Fruit fly (Drosophila melanogaster) whole organism, embryonic: Measurements from ENCODE around the gene CG18234.

Source experiments
- Bgb ChIP-seq: fragments of 200-800 bp; sonication (Bioruptor generic); IDR thresholded peaks from 2 replicates; pipeline ENCODE4 v1.3.6; 2022; ENCODE audit warnings: missing biosample characterization, missing genetic modification characterization; ENCODE audit not compliant: partially characterized antibody
- CG10209 ChIP-seq: fragments of 200-800 bp; sonication (Bioruptor generic); optimal IDR thresholded peaks from 3 replicates; lab custom pipeline; 2017; ENCODE audit warnings: missing biosample characterization, mild to moderate bottlenecking, missing genetic modification characterization, missing genetic modification reagents
- CG10267 ChIP-seq: fragments of 200-800 bp; sonication (Bioruptor generic); optimal IDR thresholded peaks from 2 replicates; lab custom pipeline; 2018; ENCODE audit warnings: missing biosample characterization, mild to moderate bottlenecking, missing genetic modification characterization, moderate library complexity
- CG13296 ChIP-seq: fragments of 200-800 bp; sonication (Bioruptor generic); optimal IDR thresholded peaks from 3 replicates; lab custom pipeline; 2018; ENCODE audit warnings: missing biosample characterization, mild to moderate bottlenecking, missing genetic modification characterization
- CG17912 ChIP-seq: fragments of 200-800 bp; sonication (Bioruptor generic); optimal IDR thresholded peaks from 2 replicates; lab custom pipeline; 2018; ENCODE audit warnings: missing biosample characterization, mild to moderate bottlenecking, missing genetic modification characterization
- CG2712 ChIP-seq: fragments of 200-800 bp; optimal IDR thresholded peaks from 3 replicates; lab custom pipeline; 2019; ENCODE audit warnings: missing biosample characterization, mild to moderate bottlenecking, missing genetic modification characterization, moderate library complexity
- CG30403 ChIP-seq: fragments of 200-800 bp; sonication (Bioruptor generic); optimal IDR thresholded peaks from 3 replicates; lab custom pipeline; 2016; ENCODE audit warnings: missing biosample characterization, missing genetic modification characterization
- CG32767 ChIP-seq: fragments of 200-800 bp; sonication (Bioruptor generic); IDR thresholded peaks from 2 replicates; pipeline ENCODE4 v1.3.6; 2022; ENCODE audit warnings: missing biosample characterization, missing genetic modification characterization
- CG33213 ChIP-seq: fragments of 200-800 bp; sonication (Bioruptor generic); optimal IDR thresholded peaks from 3 replicates; lab custom pipeline; 2016; ENCODE audit warnings: missing biosample characterization, missing genetic modification characterization
- CG3838 ChIP-seq: fragments of 200-800 bp; sonication (Bioruptor generic); optimal IDR thresholded peaks from 3 replicates; lab custom pipeline; 2016; ENCODE audit warnings: missing biosample characterization, missing genetic modification characterization
- CG3847 ChIP-seq: fragments of 200-800 bp; sonication (Bioruptor generic); IDR thresholded peaks from 2 replicates; pipeline ENCODE4 v1.3.6; 2022; ENCODE audit warnings: missing biosample characterization, missing genetic modification characterization
- CG4820 ChIP-seq: fragments of 200-800 bp; sonication (Bioruptor generic); optimal IDR thresholded peaks from 3 replicates; lab custom pipeline; 2016; ENCODE audit warnings: missing biosample characterization, missing genetic modification characterization
- CG7839 ChIP-seq: fragments of 200-800 bp; sonication (Bioruptor generic); optimal IDR thresholded peaks from 3 replicates; lab custom pipeline; 2018; ENCODE audit warnings: missing biosample characterization, mild to moderate bottlenecking, missing genetic modification characterization, moderate library complexity
- CG8388 ChIP-seq: fragments of 200-800 bp; sonication (Bioruptor generic); optimal IDR thresholded peaks from 2 replicates; lab custom pipeline; 2019; ENCODE audit warnings: missing biosample characterization, mild to moderate bottlenecking, missing genetic modification characterization, moderate library complexity
- CG9437 ChIP-seq: fragments of 200-800 bp; sonication (Bioruptor generic); optimal IDR thresholded peaks from 2 replicates; lab custom pipeline; 2018; ENCODE audit warnings: missing biosample characterization, mild to moderate bottlenecking, missing genetic modification characterization
- CG9609 ChIP-seq: fragments of 200-800 bp; sonication (Bioruptor generic); optimal IDR thresholded peaks from 3 replicates; lab custom pipeline; 2016; ENCODE audit warnings: missing biosample characterization, missing genetic modification characterization
- CG9932 ChIP-seq: fragments of 200-800 bp; sonication (Bioruptor generic); IDR thresholded peaks from 2 replicates; pipeline ENCODE4 v1.3.6; 2022; ENCODE audit warnings: missing biosample characterization, missing genetic modification characterization
- CrebB ChIP-seq: fragments of 200-800 bp; sonication (Bioruptor generic); optimal IDR thresholded peaks from 3 replicates; lab custom pipeline; 2018; ENCODE audit warnings: missing biosample characterization, mild to moderate bottlenecking, missing genetic modification characterization
- Dek ChIP-seq: fragments of 200-800 bp; sonication (Bioruptor generic); optimal IDR thresholded peaks from 3 replicates; lab custom pipeline; 2019; ENCODE audit warnings: missing biosample characterization, mild to moderate bottlenecking, missing genetic modification characterization, moderate library complexity
- Dfd ChIP-seq, 2 experiments: fragments of >200 bp; optimal IDR thresholded peaks; 2 replicates each; lab custom pipeline; 2017; ENCODE audit warnings: missing biosample characterization in 2 of 2, missing genetic modification characterization in 2 of 2
- Dref ChIP-seq: fragments of 200-800 bp; sonication (Bioruptor generic); IDR thresholded peaks from 2 replicates; pipeline ENCODE4 v1.3.6; 2022; ENCODE audit warnings: missing biosample characterization, missing genetic modification characterization
- Drgx ChIP-seq: fragments of 200-800 bp; sonication (Bioruptor generic); IDR thresholded peaks from 2 replicates; pipeline ENCODE4 v1.3.6; 2022; ENCODE audit warnings: missing biosample characterization, missing genetic modification characterization
- E2f2 ChIP-seq: fragments of 200-800 bp; sonication (Bioruptor generic); IDR thresholded peaks from 2 replicates; pipeline ENCODE4 v1.3.6; 2022; ENCODE audit warnings: missing biosample characterization, missing genetic modification characterization
- Gug ChIP-seq: fragments of 200-800 bp; sonication (Bioruptor generic); IDR thresholded peaks from 4 replicates; pipeline ENCODE4 v1.3.6; 2022; ENCODE audit warnings: missing biosample characterization, missing genetic modification characterization
- HLH54F ChIP-seq: fragments of 200-800 bp; sonication (Bioruptor generic); optimal IDR thresholded peaks from 3 replicates; lab custom pipeline; 2016; ENCODE audit warnings: missing biosample characterization, missing genetic modification characterization
- Hey ChIP-seq: fragments of 200-800 bp; sonication (Bioruptor generic); optimal IDR thresholded peaks from 3 replicates; lab custom pipeline; 2018; ENCODE audit warnings: missing biosample characterization, mild to moderate bottlenecking, missing genetic modification characterization
- NC2α ChIP-seq: fragments of 200-800 bp; sonication (Bioruptor generic); optimal IDR thresholded peaks from 2 replicates; lab custom pipeline; 2016; ENCODE audit warnings: missing biosample characterization, missing genetic modification characterization
- Nf-YB ChIP-seq: fragments of 200-800 bp; sonication (Bioruptor generic); optimal IDR thresholded peaks from 3 replicates; lab custom pipeline; 2019; ENCODE audit warnings: missing biosample characterization, mild to moderate bottlenecking, missing genetic modification characterization, moderate library complexity
- NfI ChIP-seq: fragments of 200-800 bp; sonication (Bioruptor generic); optimal IDR thresholded peaks from 3 replicates; lab custom pipeline; 2018; ENCODE audit warnings: missing biosample characterization, mild to moderate bottlenecking, missing genetic modification characterization, moderate library complexity
- Opbp ChIP-seq: fragments of 200-800 bp; sonication (Bioruptor generic); IDR thresholded peaks from 3 replicates; pipeline ENCODE4 v1.3.6; 2022; ENCODE audit warnings: missing biosample characterization, missing genetic modification characterization; ENCODE audit not compliant: partially characterized antibody
- Rfx ChIP-seq: fragments of 200-800 bp; sonication (Bioruptor generic); IDR thresholded peaks from 2 replicates; pipeline ENCODE4 v1.3.6; 2022; ENCODE audit warnings: missing biosample characterization, missing genetic modification characterization
- Sry-β ChIP-seq: fragments of 200-800 bp; sonication (Bioruptor generic); optimal IDR thresholded peaks from 2 replicates; lab custom pipeline; 2018; ENCODE audit warnings: missing biosample characterization, mild to moderate bottlenecking, missing genetic modification characterization, moderate library complexity
- Ssrp ChIP-seq: fragments of 200-800 bp; sonication (Bioruptor generic); optimal IDR thresholded peaks from 2 replicates; lab custom pipeline; 2018; ENCODE audit warnings: missing biosample characterization, mild to moderate bottlenecking, missing genetic modification characterization, moderate library complexity
- Stat92E ChIP-seq, 3 experiments: fragments of >200 bp in 2 of 3; fragments of 200-800 bp in 1 of 3; sonication (Bioruptor generic) in 1 of 3; optimal IDR thresholded peaks; 2 replicates each; lab custom pipeline; 2017 to 2019; ENCODE audit warnings: missing biosample characterization in 3 of 3, missing genetic modification characterization in 3 of 3, mild to moderate bottlenecking in 1 of 3, moderate library complexity in 1 of 3
- bbx ChIP-seq: fragments of 200-800 bp; sonication (Bioruptor generic); IDR thresholded peaks from 2 replicates; pipeline ENCODE4 v1.3.6; 2022; ENCODE audit warnings: missing biosample characterization, missing genetic modification characterization; ENCODE audit not compliant: partially characterized antibody
- cwo ChIP-seq: fragments of 200-800 bp; sonication (Bioruptor generic); optimal IDR thresholded peaks from 3 replicates; lab custom pipeline; 2017; ENCODE audit warnings: missing biosample characterization, missing genetic modification characterization, mild to moderate bottlenecking, moderate library complexity, missing genetic modification reagents
- fd3F ChIP-seq: fragments of 200-800 bp; sonication (Bioruptor generic); optimal IDR thresholded peaks from 2 replicates; lab custom pipeline; 2018; ENCODE audit warnings: missing biosample characterization, mild to moderate bottlenecking, missing genetic modification characterization, moderate library complexity
- lov ChIP-seq, 2 experiments: fragments of 200-800 bp in 1 of 2; fragments of >200 bp in 1 of 2; sonication (Bioruptor generic) in 1 of 2; IDR thresholded peaks in 1 of 2; optimal IDR thresholded peaks in 1 of 2; 2 replicates in 1 of 2; 3 replicates in 1 of 2; pipeline versions ENCODE4 v1.3.6 to Lab custom; 2017 to 2022; ENCODE audit warnings: missing biosample characterization in 1 of 2, missing genetic modification characterization in 1 of 2
- p53 ChIP-seq: fragments of 200-800 bp; sonication (Bioruptor generic); optimal IDR thresholded peaks from 2 replicates; lab custom pipeline; 2016; ENCODE audit warnings: missing biosample characterization, missing genetic modification characterization
- prd ChIP-seq, 3 experiments: fragments of >200 bp in 2 of 3; fragments of 200-800 bp in 1 of 3; sonication (Bioruptor generic) in 1 of 3; optimal IDR thresholded peaks in 2 of 3; IDR thresholded peaks in 1 of 3; 2 replicates in 2 of 3; 3 replicates in 1 of 3; pipeline versions ENCODE4 v1.3.6 to Lab custom; 2017 to 2022; ENCODE audit warnings: missing biosample characterization in 1 of 3, missing genetic modification characterization in 1 of 3
- pzg ChIP-seq: fragments of 200-800 bp; sonication (Bioruptor generic); optimal IDR thresholded peaks from 3 replicates; lab custom pipeline; 2018; ENCODE audit warnings: missing biosample characterization, mild to moderate bottlenecking, missing genetic modification characterization, moderate library complexity
- sens-2 ChIP-seq: fragments of 200-800 bp; sonication (Bioruptor generic); IDR thresholded peaks from 2 replicates; pipeline ENCODE4 v1.3.6; 2022; ENCODE audit warnings: missing biosample characterization, missing genetic modification characterization
- tgo ChIP-seq: fragments of 200-800 bp; sonication (Bioruptor generic); IDR thresholded peaks from 3 replicates; pipeline ENCODE4 v1.3.6; 2022; ENCODE audit warnings: missing biosample characterization, missing genetic modification characterization
- toy ChIP-seq: fragments of 200-800 bp; sonication (Bioruptor generic); IDR thresholded peaks from 2 replicates; pipeline ENCODE4 v1.3.6; 2022; ENCODE audit warnings: missing biosample characterization, missing genetic modification characterization
- tup ChIP-seq: fragments of 200-800 bp; sonication (Bioruptor generic); optimal IDR thresholded peaks from 2 replicates; lab custom pipeline; 2016; ENCODE audit warnings: missing biosample characterization, mild to moderate bottlenecking, missing genetic modification characterization, moderate library complexity
- vvl ChIP-seq: fragments of 200-800 bp; sonication (Bioruptor generic); IDR thresholded peaks from 2 replicates; pipeline ENCODE4 v1.3.6; 2022; ENCODE audit warnings: missing biosample characterization, missing genetic modification characterization
- zfh1 ChIP-seq: fragments of 200-800 bp; sonication (Bioruptor generic); IDR thresholded peaks from 3 replicates; pipeline ENCODE4 v1.3.6; 2022; ENCODE audit warnings: missing biosample characterization, missing genetic modification characterization

CG18234 gene

dm6 chr3L:18620988-18621734 is 17.9 kb downstream of the CG18234 start (continued):
- peak; percentile 29; the same call in 1 of the 3 replicates for TF ChIP-seq tgo
- TF ChIP-seq CG4820 (GFP tag; lab: Kevin White, UChicago): peak; percentile 39
- no peak for TF ChIP-seq Nf-YB (GFP tag; lab: Kevin White, UChicago)
- TF ChIP-seq toy: no peak
- TF ChIP-seq Dref: 0 out of 2 replicates have a peak, but pooled peaks have one; percentile 16
- peak; percentile 38 for TF ChIP-seq CG10209 (GFP tag; lab: Kevin White, UChicago)
- TF ChIP-seq Ssrp (tag; lab: Kevin White, UChicago): peak; percentile 45
- TF ChIP-seq zfh1 (GFP tag; lab: Robert Waterston, UW): 0 out of 3 replicates have a peak, but pooled peaks have one; percentile 19
- TF ChIP-seq cwo (GFP tag; lab: Kevin White, UChicago): peak; percentile 55
- peak; percentile 76 for TF ChIP-seq vvl (GFP tag; lab: Robert Waterston, UW)
- peak; percentile 58 for TF ChIP-seq CG9609 (GFP tag; lab: Kevin White, UChicago)
- TF ChIP-seq CG3838 (GFP tag; lab: Kevin White, UChicago): no peak
- TF ChIP-seq CG32767 (GFP tag; lab: Robert Waterston, UW): 0 out of 2 replicates have a peak, but pooled peaks have one; percentile 11
- peak; percentile 36 for TF ChIP-seq CG10267
- peak; percentile 44 for TF ChIP-seq CG30403 (GFP tag; lab: Kevin White, UChicago)
- peak; percentile 58 for TF ChIP-seq CG2712 (tag; lab: Kevin White, UChicago)
- TF ChIP-seq CG17912 (GFP tag; lab: Kevin White, UChicago): no peak
- TF ChIP-seq CG13296 (GFP tag; lab: Kevin White, UChicago): peak; percentile 25
- TF ChIP-seq fd3F (GFP tag; lab: Kevin White, UChicago): no peak
- TF ChIP-seq Rfx (GFP tag; lab: Robert Waterston, UW): peak; percentile 70
- no peak for TF ChIP-seq Dek
- no peak for TF ChIP-seq prd (optimal IDR thresholded peaks at IDR 0.05; lab: Kevin White, UChicago)
- peak; percentile 49 for TF ChIP-seq prd (GFP tag; IDR thresholded peaks at IDR 0.05; lab: Robert Waterston, UW)
- peak; percentile 19 for TF ChIP-seq Drgx (GFP tag; lab: Robert Waterston, UW)
- peak; percentile 73 for TF ChIP-seq Opbp (GFP tag; lab: Robert Waterston, UW)
- TF ChIP-seq sens-2 (GFP tag; lab: Robert Waterston, UW): 0 out of 2 replicates have a peak, but pooled peaks have one; percentile 22
- no peak for TF ChIP-seq CG9437 (GFP tag; lab: Kevin White, UChicago)
- TF ChIP-seq Stat92E (GFP tag; optimal IDR thresholded peaks at IDR 0.05; lab: Kevin White, UChicago): peak in 1 of 3 experiments; percentile 53
- no peak for TF ChIP-seq Hey (tag; lab: Kevin White, UChicago)
- TF ChIP-seq CG33213 (GFP tag; lab: Kevin White, UChicago): peak; percentile 44
- TF ChIP-seq Dfd (GFP tag; optimal IDR thresholded peaks at IDR 0.05; lab: Kevin White, UChicago): no peak
- no peak for TF ChIP-seq lov (optimal IDR thresholded peaks at IDR 0.05; lab: Kevin White, UChicago)
- peak; percentile 61; the same call in 1 of the 3 replicates for TF ChIP-seq lov (GFP tag; IDR thresholded peaks at IDR 0.05; lab: Robert Waterston, UW)
- TF ChIP-seq CG3847 (GFP tag; lab: Robert Waterston, UW): peak; percentile 49; the same call in 1 of the 2 replicates
- peak; percentile 26 for TF ChIP-seq pzg
- TF ChIP-seq Bgb (GFP tag; lab: Robert Waterston, UW): peak; percentile 74
- TF ChIP-seq NfI (GFP tag; lab: Kevin White, UChicago): peak; percentile 38
- peak; percentile 46 for TF ChIP-seq CrebB (tag; lab: Kevin White, UChicago)
- peak; percentile 45 for TF ChIP-seq CG7839
- peak; percentile 79 for TF ChIP-seq bbx (GFP tag; lab: Robert Waterston, UW)
- peak; percentile 91 for TF ChIP-seq Sry-β (GFP tag; lab: Kevin White, UChicago)
- TF ChIP-seq E2f2: peak; percentile 42; the same call in 1 of the 2 replicates
- TF ChIP-seq HLH54F (GFP tag; lab: Kevin White, UChicago): peak; percentile 57
- TF ChIP-seq Gug (GFP tag; lab: Robert Waterston, UW): no peak
- peak; percentile 89 for TF ChIP-seq CG9932 (GFP tag; lab: Robert Waterston, UW)
- TF ChIP-seq p53 (GFP tag; lab: Kevin White, UChicago): peak; percentile 39
- TF ChIP-seq NC2α (GFP tag; lab: Kevin White, UChicago): no peak
- TF ChIP-seq tup (GFP tag; lab: Kevin White, UChicago): peak; percentile 16
- peak; percentile 55 for TF ChIP-seq CG8388 (GFP tag; lab: Kevin White, UChicago)
